Fruit fly (Drosophila melanogaster): ENCODE data around the gene Hers.

Gene Hers

dm6 chrX:19889128-19889756, 23.3 kb downstream of the Hers start (continued):
- TF ChIP-seq CG3281 (GFP tag; optimal IDR thresholded peaks at IDR 0.05) (peak; percentile 79), chn (GFP tag; optimal IDR thresholded peaks at IDR 0.05) (peak; percentile 91), CG17361 (GFP tag; IDR thresholded peaks at IDR 0.05) (peak; percentile 81), TFAM (GFP tag; optimal IDR thresholded peaks at IDR 0.05) (peak; percentile 31), CG2199 (GFP tag; IDR thresholded peaks at IDR 0.05) (peak; percentile 37; the same call in 1 of the 3 replicates), seq (GFP tag; IDR thresholded peaks at IDR 0.05) (peak; percentile 66), slp2 (GFP tag; optimal IDR thresholded peaks at IDR 0.05) (peak; percentile 81), Oaz (GFP tag; IDR thresholded peaks at IDR 0.05) (peak; percentile 56; the same call in 1 of the 2 replicates), fd96Cb (tag; optimal IDR thresholded peaks at IDR 0.05) (peak; percentile 85), cwo (GFP tag; optimal IDR thresholded peaks at IDR 0.05) (peak; percentile 66), zf30C (GFP tag; optimal IDR thresholded peaks at IDR 0.05) (peak; percentile 94), NFAT (GFP tag; IDR thresholded peaks at IDR 0.05) (peak; percentile 78), Ravus (GFP tag; IDR thresholded peaks at IDR 0.05) (peak; percentile 37), bbx (GFP tag; IDR thresholded peaks at IDR 0.05; ENCODE audit: partially characterized antibody) (no peak), CG9817 (tag; optimal IDR thresholded peaks at IDR 0.05) (peak; percentile 85), exex (tag; optimal IDR thresholded peaks at IDR 0.05) (peak; percentile 40), bigmax (GFP tag; optimal IDR thresholded peaks at IDR 0.05) (no peak), MTF-1 (GFP tag; optimal IDR thresholded peaks at IDR 0.05; ENCODE audit: borderline replicate concordance) (peak; percentile 76), tup (GFP tag; optimal IDR thresholded peaks at IDR 0.05) (peak; percentile 71)

- TF ChIP-seq Xrp1 (GFP tag; IDR thresholded peaks at IDR 0.05) (no peak), gem (tag; optimal IDR thresholded peaks at IDR 0.05) (no peak), dati (GFP tag; IDR thresholded peaks at IDR 0.05) (no peak), wor (GFP tag; IDR thresholded peaks at IDR 0.05) (no peak), gsb (GFP tag; IDR thresholded peaks at IDR 0.05) (no peak), jigr1 (GFP tag; IDR thresholded peaks at IDR 0.05) (no peak), Kr (GFP tag; optimal IDR thresholded peaks at IDR 0.05) (peak; percentile 53), az2 (GFP tag; optimal IDR thresholded peaks at IDR 0.05) (no peak), cg (GFP tag; optimal IDR thresholded peaks at IDR 0.05) (peak; percentile 49), CG13775 (GFP tag; optimal IDR thresholded peaks at IDR 0.05) (no peak), CG12299 (tag; optimal IDR thresholded peaks at IDR 0.05) (no peak), CG7556 (GFP tag; optimal IDR thresholded peaks at IDR 0.05) (no peak), inv (GFP tag; IDR thresholded peaks at IDR 0.05; ENCODE audit: partially characterized antibody) (no peak), luna (GFP tag; optimal IDR thresholded peaks at IDR 0.05) (no peak), pros (GFP tag; optimal IDR thresholded peaks at IDR 0.05) (peak; percentile 12), Usf (GFP tag; optimal IDR thresholded peaks at IDR 0.05) (no peak), Hmx (GFP tag; optimal IDR thresholded peaks at IDR 0.05) (no peak), scrt (GFP tag; optimal IDR thresholded peaks at IDR 0.05) (peak; percentile 59), nerfin-1 (tag; optimal IDR thresholded peaks at IDR 0.05) (peak; percentile 65), B-H2 (GFP tag; optimal IDR thresholded peaks at IDR 0.05) (no peak), Scr (GFP tag; IDR thresholded peaks at IDR 0.05; ENCODE audit: partially characterized antibody) (no peak), CG11504 (tag; optimal IDR thresholded peaks at IDR 0.05) (no peak), z (GFP tag; IDR thresholded peaks at IDR 0.05) (no peak), gcm (GFP tag; optimal IDR thresholded peaks at IDR 0.05) (peak; percentile 19), btn (GFP tag; optimal IDR thresholded peaks at IDR 0.05) (no peak), CG9797 (GFP tag; optimal IDR thresholded peaks at IDR 0.05) (no peak)
These were observed 24.2 kb downstream of the Hers start, which contains the start of gene amn for dm6 chrX:19890010-19890665. Gene amn, minus strand, starts transcription at chrX:19890060.
